Worm (Caenorhabditis elegans): Measurements from ENCODE around the gene polq-1.

polq-1 gene

DNA sequence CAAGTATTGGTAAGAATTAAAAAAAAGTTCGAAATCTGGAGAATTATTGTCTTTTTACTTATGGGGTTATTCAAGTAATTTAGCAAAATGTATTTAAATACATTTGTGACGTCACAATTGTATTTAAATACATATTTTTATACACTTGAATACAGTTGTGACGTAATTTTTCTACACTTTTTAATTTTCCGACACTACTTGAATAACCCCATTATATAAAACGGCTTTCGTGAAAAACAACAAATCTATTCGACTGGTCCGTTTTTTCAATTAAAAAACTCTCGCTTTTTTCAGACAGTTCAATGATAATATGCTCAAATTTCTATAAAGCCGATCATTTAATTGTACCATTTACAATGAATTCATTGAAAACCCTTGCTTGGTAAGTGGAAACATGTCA lies 52.5 kb downstream of the polq-1 start:
- no peak for TF ChIP-seq lin-15B (tag; optimal IDR thresholded peaks at IDR 0.05)
- no peak for TF ChIP-seq unc-39 (tag; optimal IDR thresholded peaks at IDR 0.05)
- no peak for TF ChIP-seq fkh-10 (GFP tag; optimal IDR thresholded peaks at IDR 0.05)
- no peak for TF ChIP-seq daf-12 (tag; optimal IDR thresholded peaks at IDR 0.05)

DNA sequence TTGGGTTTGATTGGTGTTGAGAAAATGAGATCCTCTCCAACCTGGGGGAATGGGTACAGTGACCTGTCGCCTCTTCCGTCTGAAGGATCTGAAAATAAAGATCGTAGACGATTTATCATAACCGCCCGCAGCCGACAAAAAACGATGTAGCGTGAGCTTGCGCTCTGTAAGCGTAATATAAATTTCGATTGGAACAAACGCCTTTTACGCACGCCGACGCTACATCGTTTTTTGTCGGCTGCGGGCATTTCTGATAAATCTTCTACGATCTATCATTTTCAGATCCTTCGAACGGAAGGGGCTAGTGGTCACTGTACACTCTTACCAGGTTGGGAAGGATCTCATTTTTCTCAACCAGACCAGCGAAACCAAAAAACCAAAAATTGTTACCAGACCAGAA lies 54.6 kb downstream of the polq-1 start:
- no peak for TF ChIP-seq elt-1 (tag; optimal IDR thresholded peaks at IDR 0.05)
- no peak for TF ChIP-seq nhr-77 (tag; optimal IDR thresholded peaks at IDR 0.05)
- no peak for TF ChIP-seq nhr-43 (tag; optimal IDR thresholded peaks at IDR 0.05; ENCODE audit: poor library complexity, severe bottlenecking)
- no peak for TF ChIP-seq nhr-12 (tag; optimal IDR thresholded peaks at IDR 0.05)
- no peak for TF ChIP-seq lin-39 (tag; optimal IDR thresholded peaks at IDR 0.05)
- no peak for TF ChIP-seq ceh-82 (tag; optimal IDR thresholded peaks at IDR 0.05)
- no peak for TF ChIP-seq ceh-9 (tag; optimal IDR thresholded peaks at IDR 0.05)
- no peak for TF ChIP-seq nfya-1 (tag; optimal IDR thresholded peaks at IDR 0.05; ENCODE audit: insufficient read depth)
- no peak for TF ChIP-seq egl-5 (tag; optimal IDR thresholded peaks at IDR 0.05)
- TF ChIP-seq hmg-11 (tag; optimal IDR thresholded peaks at IDR 0.05): no peak
- no peak for TF ChIP-seq fkh-10 (GFP tag; optimal IDR thresholded peaks at IDR 0.05)
- no peak for TF ChIP-seq fos-1 (tag; optimal IDR thresholded peaks at IDR 0.05)
- TF ChIP-seq lin-15B (tag; optimal IDR thresholded peaks at IDR 0.05): no peak
- TF ChIP-seq sea-2 (GFP tag; optimal IDR thresholded peaks at IDR 0.05): no peak
- no peak for TF ChIP-seq ZK546.5 (tag; optimal IDR thresholded peaks at IDR 0.05)
- TF ChIP-seq nhr-237 (tag; optimal IDR thresholded peaks at IDR 0.05): no peak
- TF ChIP-seq mml-1 (tag; optimal IDR thresholded peaks at IDR 0.05): no peak

DNA sequence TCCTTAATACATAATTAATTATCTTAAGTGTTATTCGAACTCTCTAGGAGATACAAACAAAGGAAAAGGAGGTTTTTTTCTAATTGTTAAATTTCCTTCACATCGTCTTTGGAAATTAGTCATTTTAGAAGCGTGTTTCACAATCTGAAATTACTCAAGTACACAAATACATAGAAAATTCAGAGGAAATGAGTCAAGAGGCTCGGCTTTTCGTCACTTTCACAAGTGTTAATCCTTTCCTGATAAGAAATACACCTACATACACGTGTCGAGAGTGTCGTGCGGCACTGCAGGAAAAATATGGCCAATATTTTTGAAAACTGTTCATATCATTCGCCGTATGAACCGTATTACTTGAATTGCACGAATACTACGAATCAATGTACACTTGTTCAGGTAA lies 55.8 kb downstream of the polq-1 start, which contains the start of gene B0244.4:
B0244.4 (plus strand) TSS at position 301 of the 400 bp plus-strand sequence.
- TF ChIP-seq pha-4 (tag; optimal IDR thresholded peaks at IDR 0.05): no peak
- TF ChIP-seq nhr-11 (tag; optimal IDR thresholded peaks at IDR 0.05): no peak
- no peak for TF ChIP-seq egl-5 (tag; optimal IDR thresholded peaks at IDR 0.05)
- no peak for TF ChIP-seq fos-1 (tag; optimal IDR thresholded peaks at IDR 0.05)
- no peak for TF ChIP-seq ZK546.5 (tag; optimal IDR thresholded peaks at IDR 0.05)
- TF ChIP-seq zag-1 (tag; optimal IDR thresholded peaks at IDR 0.05): no peak
- no peak for TF ChIP-seq ceh-82 (tag; optimal IDR thresholded peaks at IDR 0.05)
- TF ChIP-seq nhr-12 (tag; optimal IDR thresholded peaks at IDR 0.05): no peak
- no peak for TF ChIP-seq elt-1 (tag; optimal IDR thresholded peaks at IDR 0.05)
- TF ChIP-seq hmg-11 (tag; optimal IDR thresholded peaks at IDR 0.05): no peak
- TF ChIP-seq snpc-4 (tag; optimal IDR thresholded peaks at IDR 0.05): no peak
- no peak for TF ChIP-seq elt-3 (tag; optimal IDR thresholded peaks at IDR 0.05)
- TF ChIP-seq nhr-77 (tag; optimal IDR thresholded peaks at IDR 0.05): no peak
- TF ChIP-seq skn-1 (tag; optimal IDR thresholded peaks at IDR 0.05): no peak
- TF ChIP-seq daf-12 (tag; optimal IDR thresholded peaks at IDR 0.05): no peak

DNA sequence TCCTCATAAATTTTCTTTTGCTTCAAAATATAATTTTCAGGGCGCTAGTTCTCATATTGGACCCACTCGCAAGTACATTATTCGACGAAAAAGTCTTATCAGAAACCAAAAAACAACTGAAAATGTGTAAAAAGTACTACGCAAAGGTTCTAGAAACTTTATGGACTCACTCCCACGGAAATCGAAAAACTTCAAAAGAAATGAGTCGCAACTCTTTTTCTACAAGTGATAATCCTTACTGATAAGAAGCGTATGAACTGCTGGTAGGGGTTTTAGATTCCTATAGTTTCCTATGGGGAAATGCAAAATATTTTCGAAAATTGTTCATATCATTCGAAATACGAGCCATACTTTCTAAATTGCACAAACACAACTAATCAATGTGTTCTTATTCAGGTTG lies 58.4 kb downstream of the polq-1 start, which contains the start of gene B0244.5:
B0244.5 (plus strand) TSS at position 301 of the 400 bp plus-strand sequence.
- TF ChIP-seq elt-2 (tag; optimal IDR thresholded peaks at IDR 0.05) (peak; percentile 15), mml-1 (tag; optimal IDR thresholded peaks at IDR 0.05) (no peak)

DNA sequence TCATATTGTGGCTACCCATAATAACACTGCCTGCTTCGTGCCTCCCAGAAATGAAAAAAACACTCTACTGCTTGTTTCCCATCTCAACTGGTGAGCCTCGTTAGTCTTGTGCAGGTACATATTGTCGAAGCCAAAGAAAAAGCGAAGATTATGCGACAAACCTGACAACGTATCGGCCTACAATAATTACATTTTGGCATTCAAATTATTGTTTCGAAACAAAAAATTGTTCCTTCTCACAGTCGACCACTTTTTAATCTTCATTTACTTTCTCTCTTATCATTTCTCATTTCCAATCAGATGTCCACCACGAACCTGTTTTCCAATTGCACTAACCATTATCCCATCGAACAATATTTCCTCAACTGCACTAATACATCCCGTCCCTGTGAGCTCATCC lies 59.9 kb downstream of the polq-1 start, which contains the start of gene B0244.15:
B0244.15 (plus strand) TSS at position 301 of the 400 bp plus-strand sequence.
- TF ChIP-seq lin-15B (tag; optimal IDR thresholded peaks at IDR 0.05) (no peak), pha-4 (tag; optimal IDR thresholded peaks at IDR 0.05) (no peak), elt-2 (tag; optimal IDR thresholded peaks at IDR 0.05) (no peak), unc-62 (GFP tag; optimal IDR thresholded peaks at IDR 0.05) (no peak), ceh-28 (tag; optimal IDR thresholded peaks at IDR 0.05) (no peak), nhr-11 (tag; optimal IDR thresholded peaks at IDR 0.05) (no peak), nhr-28 (tag; optimal IDR thresholded peaks at IDR 0.05) (no peak), skn-1 (tag; optimal IDR thresholded peaks at IDR 0.05) (no peak), nhr-43 (tag; optimal IDR thresholded peaks at IDR 0.05; ENCODE audit: poor library complexity, severe bottlenecking) (no peak), unc-39 (tag; optimal IDR thresholded peaks at IDR 0.05) (no peak), ztf-11 (tag; optimal IDR thresholded peaks at IDR 0.05) (no peak), eor-1 (tag; optimal IDR thresholded peaks at IDR 0.05) (no peak), elt-3 (tag; optimal IDR thresholded peaks at IDR 0.05) (no peak)

Measured in whole organism, L3 larva.